Fruit fly (Drosophila melanogaster): ENCODE results near the gene tomboy20.
A peak's percentile ranks its signal among the peaks of the same experiment; 100 is the strongest.

dm6 chr3R:10760966-10761855 is 25.5 kb upstream of the tomboy20 start, which contains the start of the genes MED7 and Cap-H2:
- peak; percentile 82 for TF ChIP-seq h (GFP tag; optimal IDR thresholded peaks at IDR 0.05)
- no peak for TF ChIP-seq CrebA (GFP tag; optimal IDR thresholded peaks at IDR 0.05; ENCODE audit: borderline replicate concordance)
- peak; percentile 98 for TF ChIP-seq psq (GFP tag; optimal IDR thresholded peaks at IDR 0.05)
- TF ChIP-seq dsf (GFP tag; optimal IDR thresholded peaks at IDR 0.05; ENCODE audit: borderline replicate concordance): peak; percentile 68
- TF ChIP-seq jim (GFP tag; optimal IDR thresholded peaks at IDR 0.05): no peak
- TF ChIP-seq br (GFP tag; optimal IDR thresholded peaks at IDR 0.05): peak; percentile 63
- peak in 1 of 2 experiments; percentile 84 for TF ChIP-seq foxo (GFP tag; optimal IDR thresholded peaks at IDR 0.05)
- TF ChIP-seq tai (GFP tag; optimal IDR thresholded peaks at IDR 0.05): peak; percentile 90
- TF ChIP-seq Hr83 (GFP tag; optimal IDR thresholded peaks at IDR 0.05; ENCODE audit: poor library complexity, severe bottlenecking): peak; percentile 55

All from whole organism, wandering third instar larva.